Worm (Caenorhabditis elegans): ENCODE measurements around the gene K02F6.3.

- TF ChIP-seq nhr-11 (tag; optimal IDR thresholded peaks at IDR 0.05), result no peak
- TF ChIP-seq ztf-11 (tag; optimal IDR thresholded peaks at IDR 0.05), result no peak
- no peak for TF ChIP-seq unc-39 (tag; optimal IDR thresholded peaks at IDR 0.05)
- TF ChIP-seq R02D3.7 (tag; optimal IDR thresholded peaks at IDR 0.05), result no peak
- TF ChIP-seq ama-1 (optimal IDR thresholded peaks at IDR 0.05), result no peak
- no peak for TF ChIP-seq skn-1 (tag; optimal IDR thresholded peaks at IDR 0.05)
- no peak for TF ChIP-seq F13H6.1 (tag; optimal IDR thresholded peaks at IDR 0.05)
- no peak for TF ChIP-seq zag-1 (tag; optimal IDR thresholded peaks at IDR 0.05)
- no peak for TF ChIP-seq lsy-2 (tag; optimal IDR thresholded peaks at IDR 0.05)
- no peak for TF ChIP-seq snpc-4 (tag; optimal IDR thresholded peaks at IDR 0.05)
Measured at ce11 chrII:2583044-2583443, 37.0 kb downstream of the K02F6.3 start, which contains the start of gene sri-74.
